Worm (Caenorhabditis elegans) whole organism, L1 larva: ENCODE results near the gene sdz-5.

ENCODE experiments used
- ceh-82 ChIP-seq, 3 experiments: fragments of 150-350 bp in 1 of 3; sonication (generic microtip) in 2 of 3; optimal IDR thresholded peaks; 2 replicates each; lab custom pipeline; 2014 to 2017; ENCODE audit warnings: missing biosample characterization in 3 of 3, missing genetic modification characterization in 3 of 3
- elt-3 ChIP-seq, 6 experiments: fragments of 150-350 bp in 1 of 6; sonication (generic microtip); optimal IDR thresholded peaks; 2 replicates each; lab custom pipeline; 2017 to 2018; ENCODE audit warnings: missing biosample characterization in 6 of 6, missing genetic modification characterization in 6 of 6, inconsistent platforms in 1 of 6
- ztf-4 ChIP-seq: fragments of 150-350 bp; optimal IDR thresholded peaks from 2 replicates; lab custom pipeline; 2014; ENCODE audit warnings: missing biosample characterization, missing genetic modification characterization

DNA sequence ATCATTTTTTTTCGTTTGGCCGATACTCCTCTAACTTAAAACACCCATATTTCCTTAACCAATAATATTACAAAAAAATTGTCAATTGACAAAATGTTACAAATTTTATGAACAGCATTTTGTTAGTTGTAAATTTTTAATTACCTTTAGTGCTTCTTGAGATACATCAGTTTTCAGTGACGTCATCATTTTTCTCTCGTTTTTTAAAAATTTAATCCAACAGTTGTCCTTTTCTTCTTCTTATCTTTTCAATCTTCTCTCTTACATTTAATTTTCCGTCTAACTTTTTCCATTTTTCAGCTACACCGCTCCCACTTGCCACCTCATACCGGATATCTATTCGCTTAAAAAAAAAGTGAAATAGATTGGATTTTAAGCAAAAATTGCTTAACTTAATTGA lies 11.8 kb upstream of the sdz-5 start, which contains the start of gene lido-8:
- TF ChIP-seq ztf-4 (tag; lab: Kevin White, UChicago): no peak
- TF ChIP-seq ceh-82 (tag; optimal IDR thresholded peaks at IDR 0.05; lab: Kevin White, UChicago): no peak
- no peak for TF ChIP-seq elt-3 (tag; optimal IDR thresholded peaks at IDR 0.05; lab: Kevin White, UChicago)
